Worm (Caenorhabditis elegans) whole organism, L1 larva: ENCODE data around the gene ttr-21.

Source experiments
- blmp-1 ChIP-seq: fragments of 150-350 bp; optimal IDR thresholded peaks from 2 replicates; lab custom pipeline; 2014; ENCODE audit warnings: missing biosample characterization, missing genetic modification characterization
- egl-27 ChIP-seq, 2 experiments: fragments of 150-350 bp in 1 of 2; sonication (generic microtip); optimal IDR thresholded peaks; 3 replicates each; lab custom pipeline; 2017 to 2018; ENCODE audit warnings: missing biosample characterization in 2 of 2, missing genetic modification characterization in 2 of 2, missing genetic modification reagents in 2 of 2
- fkh-10 ChIP-seq: sonication (generic microtip); optimal IDR thresholded peaks from 2 replicates; lab custom pipeline; 2017; ENCODE audit warnings: missing biosample characterization, missing genetic modification reagents, missing genetic modification characterization
- fos-1 ChIP-seq: fragments of 150-350 bp; optimal IDR thresholded peaks from 2 replicates; lab custom pipeline; 2014; ENCODE audit warnings: missing biosample characterization, missing genetic modification characterization
- grh-1 ChIP-seq: fragments of 200-800 bp; sonication (Bioruptor generic); IDR thresholded peaks from 2 replicates; pipeline ENCODE4 v1.3.6; 2022; ENCODE audit warnings: missing genetic modification reagents, missing genetic modification characterization, missing compliant biosample characterization
- lir-3 ChIP-seq: sonication (generic microtip); optimal IDR thresholded peaks from 2 replicates; lab custom pipeline; 2016; ENCODE audit warnings: mild to moderate bottlenecking, missing genetic modification characterization, moderate library complexity, missing compliant biosample characterization; ENCODE audit not compliant: poor library complexity
- nhr-12 ChIP-seq: sonication (generic microtip); optimal IDR thresholded peaks from 2 replicates; lab custom pipeline; 2017; ENCODE audit warnings: missing biosample characterization, missing genetic modification characterization
- ztf-11 ChIP-seq, 2 experiments: sonication (generic microtip); optimal IDR thresholded peaks; 2 replicates each; lab custom pipeline; 2016 to 2017; ENCODE audit warnings: missing genetic modification characterization in 2 of 2, missing biosample characterization in 1 of 2, missing compliant biosample characterization in 1 of 2

ce11 chrV:13902495-13902894 lies 48.3 kb upstream of the ttr-21 start, which contains the start of gene C06B3.1:
- TF ChIP-seq fos-1: no peak
- no peak for TF ChIP-seq egl-27 (tag; optimal IDR thresholded peaks at IDR 0.05; lab: Kevin White, UChicago)
- no peak for TF ChIP-seq ztf-11 (tag; optimal IDR thresholded peaks at IDR 0.05; lab: Kevin White, UChicago)
- TF ChIP-seq fkh-10 (GFP tag; lab: Kevin White, UChicago): no peak
- no peak for TF ChIP-seq grh-1 (GFP tag; lab: Robert Waterston, UW)
- no peak for TF ChIP-seq nhr-12 (tag; lab: Kevin White, UChicago)
- no peak for TF ChIP-seq lir-3
- no peak for TF ChIP-seq blmp-1 (tag; lab: Kevin White, UChicago)
